Worm (Caenorhabditis elegans): ENCODE results near the gene fbxa-185.

The fbxa-185 gene

DNA sequence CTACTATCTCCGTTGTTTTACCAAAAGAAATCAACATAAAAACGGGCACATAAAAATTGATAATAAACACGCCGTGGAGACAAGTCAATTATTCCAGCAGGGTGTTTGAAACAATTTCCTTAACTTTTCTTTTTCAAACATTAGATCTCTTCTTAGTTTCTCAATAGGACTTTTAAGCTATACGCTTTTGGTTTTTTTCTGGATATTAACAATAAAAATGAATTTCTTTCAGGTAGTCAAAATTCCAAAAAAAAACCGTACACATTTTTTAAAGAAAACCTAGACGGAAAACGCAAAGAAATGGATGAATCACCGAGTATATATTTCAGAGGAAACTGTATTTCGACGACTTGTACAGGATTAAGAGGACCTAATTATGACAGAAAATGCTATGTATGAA is at the start of gene fbxa-185:
TSS of gene fbxa-185 (plus strand) at position 301 of the 400 bp plus-strand sequence.
- no peak for TF ChIP-seq flt-1 (GFP tag; IDR thresholded peaks at IDR 0.05)
- TF ChIP-seq sea-1 (GFP tag; conservative IDR thresholded peaks at IDR 0.05): no peak
- TF ChIP-seq F13C5.2 (tag; optimal IDR thresholded peaks at IDR 0.05): no peak
- no peak for TF ChIP-seq pes-1 (GFP tag; IDR thresholded peaks at IDR 0.05)
- no peak for TF ChIP-seq tbx-37 (GFP tag; conservative IDR thresholded peaks at IDR 0.05)
- no peak for TF ChIP-seq hmbx-1 (tag; optimal IDR thresholded peaks at IDR 0.05)
- no peak for TF ChIP-seq ama-1 (optimal IDR thresholded peaks at IDR 0.05)
- TF ChIP-seq ets-7 (tag; optimal IDR thresholded peaks at IDR 0.05): no peak
- TF ChIP-seq aly-1 (tag; optimal IDR thresholded peaks at IDR 0.05): no peak
- TF ChIP-seq hnd-1 (tag; optimal IDR thresholded peaks at IDR 0.05): no peak
- TF ChIP-seq tra-4 (tag; optimal IDR thresholded peaks at IDR 0.05): no peak
- TF ChIP-seq B0310.2 (tag; optimal IDR thresholded peaks at IDR 0.05): no peak
- no peak for TF ChIP-seq ceh-36 (tag; optimal IDR thresholded peaks at IDR 0.05)
- no peak for TF ChIP-seq ceh-13 (GFP tag; optimal IDR thresholded peaks at IDR 0.05)
- no peak for TF ChIP-seq scrt-1 (GFP tag; IDR thresholded peaks at IDR 0.05)

- TF ChIP-seq aly-1 (tag; optimal IDR thresholded peaks at IDR 0.05): no peak
These were observed 47.3 kb upstream of the fbxa-185 start for ce11 chrV:17284159-17284558.

DNA sequence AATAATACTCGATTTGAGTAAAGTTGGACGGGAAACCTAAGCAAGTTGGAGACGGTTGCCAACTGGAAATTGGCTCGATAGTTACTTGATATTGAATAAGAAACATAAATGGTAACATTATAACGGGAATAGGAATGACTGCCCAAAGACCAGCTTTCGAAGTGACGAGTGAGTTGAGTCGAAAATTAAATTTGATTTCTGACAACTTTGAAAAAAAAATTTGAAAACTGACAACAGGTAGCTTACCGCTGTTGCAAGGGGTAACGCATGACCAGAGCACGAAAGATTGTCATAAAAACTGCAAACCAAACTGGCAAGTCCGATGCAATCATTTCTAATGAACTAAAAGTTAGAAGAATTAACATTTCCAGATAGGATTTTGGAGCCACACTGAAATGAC is 38.7 kb upstream of the fbxa-185 start:
- no peak for TF ChIP-seq pes-1 (GFP tag; IDR thresholded peaks at IDR 0.05)
- TF ChIP-seq tbx-37 (GFP tag; conservative IDR thresholded peaks at IDR 0.05): no peak

DNA sequence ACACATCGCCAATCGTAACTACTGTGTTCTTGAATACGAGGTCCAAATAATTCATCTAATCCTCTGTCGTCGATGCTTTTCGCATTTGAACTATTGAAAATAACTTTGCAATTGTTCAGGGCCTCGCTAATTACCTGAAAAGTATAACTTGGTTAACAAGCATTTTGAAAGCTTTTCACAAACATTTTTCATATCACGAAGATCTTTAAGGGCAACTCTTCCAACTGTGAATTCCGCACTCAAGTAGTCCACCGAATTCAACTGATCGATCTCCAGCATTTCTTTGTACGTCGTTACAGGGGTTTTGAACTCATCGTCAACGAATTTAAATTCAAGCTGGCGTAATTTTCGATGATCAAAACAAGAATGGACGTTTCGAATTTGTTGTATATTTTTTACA is 35.0 kb upstream of the fbxa-185 start:
- TF ChIP-seq flt-1 (GFP tag; IDR thresholded peaks at IDR 0.05): no peak

DNA sequence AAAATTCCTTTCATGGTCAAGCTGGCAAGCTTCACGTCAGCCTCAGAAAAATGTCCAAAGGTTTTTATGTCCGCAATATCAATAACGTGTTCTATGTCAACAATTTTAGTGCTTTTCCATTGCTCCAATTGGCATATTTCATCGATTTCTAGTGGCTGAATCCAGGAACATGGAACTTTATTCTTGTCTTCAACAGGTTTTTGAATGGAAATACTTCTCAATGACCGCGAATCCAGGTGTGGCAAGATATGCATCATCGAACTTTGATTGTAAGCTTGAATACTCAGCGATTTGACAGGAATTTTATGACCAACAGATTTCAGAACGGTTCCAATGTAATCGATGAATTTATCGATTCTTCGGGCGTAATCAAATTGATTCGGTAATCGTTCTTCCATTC is 32.8 kb upstream of the fbxa-185 start:
- no peak for TF ChIP-seq tbx-37 (GFP tag; conservative IDR thresholded peaks at IDR 0.05)
- no peak for TF ChIP-seq hmg-4 (GFP tag; optimal IDR thresholded peaks at IDR 0.05)
- TF ChIP-seq sea-1 (GFP tag; conservative IDR thresholded peaks at IDR 0.05): no peak
- no peak for TF ChIP-seq ama-1 (optimal IDR thresholded peaks at IDR 0.05)
- TF ChIP-seq flt-1 (GFP tag; IDR thresholded peaks at IDR 0.05): no peak
- TF ChIP-seq hmbx-1 (tag; optimal IDR thresholded peaks at IDR 0.05): no peak
- no peak for TF ChIP-seq pes-1 (GFP tag; IDR thresholded peaks at IDR 0.05)
- no peak for TF ChIP-seq ceh-13 (GFP tag; optimal IDR thresholded peaks at IDR 0.05)
- no peak for TF ChIP-seq B0310.2 (tag; optimal IDR thresholded peaks at IDR 0.05)
- no peak for TF ChIP-seq tbx-11 (GFP tag; IDR thresholded peaks at IDR 0.05)
- TF ChIP-seq F13C5.2 (tag; optimal IDR thresholded peaks at IDR 0.05): no peak
- no peak for TF ChIP-seq tra-4 (tag; optimal IDR thresholded peaks at IDR 0.05)
- TF ChIP-seq ceh-36 (tag; optimal IDR thresholded peaks at IDR 0.05): no peak
- no peak for TF ChIP-seq scrt-1 (GFP tag; IDR thresholded peaks at IDR 0.05)

DNA sequence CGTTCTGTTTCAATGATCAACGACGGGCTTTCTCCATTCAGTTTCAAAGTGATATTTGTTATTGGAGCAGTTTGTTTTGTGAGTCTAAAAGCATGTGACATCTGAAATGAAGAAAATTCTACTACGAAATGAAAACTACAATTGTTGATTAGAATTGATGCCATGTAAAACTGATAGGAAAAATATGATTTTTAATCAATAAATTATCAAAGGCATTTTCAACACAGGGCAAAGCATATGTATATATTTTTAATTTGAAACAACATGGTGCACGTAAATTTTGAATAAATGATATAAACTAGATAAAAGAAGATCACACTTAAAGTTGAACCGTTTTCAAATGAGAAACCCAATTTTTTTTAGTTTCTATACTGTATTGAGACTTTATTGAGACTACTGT is 30.1 kb upstream of the fbxa-185 start, which contains the start of gene K10G4.5:
TSS of gene K10G4.5 (minus strand) at position 101 of the 400 bp plus-strand sequence.
- TF ChIP-seq ceh-36 (tag; optimal IDR thresholded peaks at IDR 0.05) (no peak), B0310.2 (tag; optimal IDR thresholded peaks at IDR 0.05) (no peak)

DNA sequence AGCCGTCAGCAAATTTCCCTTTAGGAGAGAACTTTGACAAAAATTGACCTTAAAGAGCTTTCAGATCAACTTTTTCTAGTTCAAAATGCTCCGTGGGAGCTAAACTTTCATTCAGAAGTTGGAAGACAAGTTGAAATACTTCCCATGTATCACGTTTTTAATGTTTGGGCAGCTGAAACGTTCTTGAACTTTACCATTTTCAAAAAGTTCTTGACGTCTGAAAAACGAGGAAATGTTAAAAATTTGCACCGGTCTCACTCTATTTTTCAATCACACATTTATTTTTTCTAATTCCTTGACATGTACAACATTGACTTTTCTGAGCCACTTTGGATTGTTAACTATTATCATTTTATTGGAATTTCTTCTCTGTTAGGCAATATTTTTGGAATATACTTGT is 28.7 kb upstream of the fbxa-185 start, which contains the start of gene sri-70:
TSS of gene sri-70 (plus strand) at position 301 of the 400 bp plus-strand sequence.
- TF ChIP-seq ceh-36 (tag; optimal IDR thresholded peaks at IDR 0.05) (no peak), scrt-1 (GFP tag; IDR thresholded peaks at IDR 0.05) (no peak), sea-1 (GFP tag; conservative IDR thresholded peaks at IDR 0.05) (no peak), flt-1 (GFP tag; IDR thresholded peaks at IDR 0.05) (no peak), tra-4 (tag; optimal IDR thresholded peaks at IDR 0.05) (no peak), B0310.2 (tag; optimal IDR thresholded peaks at IDR 0.05) (no peak), tbx-11 (GFP tag; IDR thresholded peaks at IDR 0.05) (no peak), hmg-4 (GFP tag; optimal IDR thresholded peaks at IDR 0.05) (no peak), aly-1 (tag; optimal IDR thresholded peaks at IDR 0.05) (no peak), pes-1 (GFP tag; IDR thresholded peaks at IDR 0.05) (no peak), ceh-13 (GFP tag; optimal IDR thresholded peaks at IDR 0.05) (no peak), F13C5.2 (tag; optimal IDR thresholded peaks at IDR 0.05) (no peak), hnd-1 (tag; optimal IDR thresholded peaks at IDR 0.05) (no peak)

DNA sequence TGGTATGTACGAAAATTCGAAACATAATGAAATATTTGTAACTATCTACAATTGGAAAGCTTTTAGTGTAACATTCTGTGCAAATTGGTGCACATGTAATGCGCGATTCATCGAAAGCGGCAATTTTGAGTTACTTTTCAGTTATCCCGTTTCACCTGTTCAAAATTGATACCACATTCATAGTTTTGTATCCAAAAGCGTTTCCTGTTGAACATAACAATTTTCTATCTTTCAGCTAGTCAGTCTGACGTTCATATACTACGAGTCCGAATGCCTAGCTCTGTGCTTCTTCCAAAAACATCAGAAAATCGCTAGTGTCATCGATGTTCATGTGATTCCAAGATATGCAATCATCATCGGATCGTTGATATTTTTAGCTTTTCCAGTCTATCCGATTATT is 28.0 kb upstream of the fbxa-185 start:
- no peak for TF ChIP-seq hmg-4 (GFP tag; optimal IDR thresholded peaks at IDR 0.05)
- no peak for TF ChIP-seq scrt-1 (GFP tag; IDR thresholded peaks at IDR 0.05)
- no peak for TF ChIP-seq sea-1 (GFP tag; conservative IDR thresholded peaks at IDR 0.05)
- no peak for TF ChIP-seq flt-1 (GFP tag; IDR thresholded peaks at IDR 0.05)
- no peak for TF ChIP-seq hmbx-1 (tag; optimal IDR thresholded peaks at IDR 0.05)
- no peak for TF ChIP-seq pes-1 (GFP tag; IDR thresholded peaks at IDR 0.05)
- no peak for TF ChIP-seq ceh-13 (GFP tag; optimal IDR thresholded peaks at IDR 0.05)
- no peak for TF ChIP-seq ama-1 (optimal IDR thresholded peaks at IDR 0.05)
- TF ChIP-seq tbx-37 (GFP tag; conservative IDR thresholded peaks at IDR 0.05): no peak
- no peak for TF ChIP-seq tra-4 (tag; optimal IDR thresholded peaks at IDR 0.05)
- no peak for TF ChIP-seq ets-7 (tag; optimal IDR thresholded peaks at IDR 0.05)
- TF ChIP-seq hnd-1 (tag; optimal IDR thresholded peaks at IDR 0.05): no peak
- TF ChIP-seq tbx-11 (GFP tag; IDR thresholded peaks at IDR 0.05): no peak

DNA sequence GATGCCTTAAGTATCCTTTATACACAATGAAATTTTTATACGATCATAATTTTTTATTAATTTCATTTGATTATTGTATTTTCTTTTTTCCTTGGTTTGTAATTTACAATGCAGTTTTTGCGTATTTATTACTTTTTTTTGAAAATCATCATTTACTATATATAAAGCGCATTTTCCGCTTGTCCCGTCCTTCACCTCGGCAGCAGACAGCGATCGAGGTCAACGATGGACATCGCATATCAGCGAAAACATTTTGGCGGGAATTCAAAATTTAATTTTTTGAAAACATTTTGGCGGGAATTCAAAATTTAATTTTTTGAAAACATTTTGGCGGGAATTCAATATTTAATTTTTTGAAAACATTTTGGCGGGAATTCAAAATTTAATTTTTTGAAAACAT is 23.5 kb upstream of the fbxa-185 start:
- no peak for TF ChIP-seq tbx-37 (GFP tag; conservative IDR thresholded peaks at IDR 0.05)
- no peak for TF ChIP-seq scrt-1 (GFP tag; IDR thresholded peaks at IDR 0.05)
- no peak for TF ChIP-seq B0310.2 (tag; optimal IDR thresholded peaks at IDR 0.05)
- TF ChIP-seq hnd-1 (tag; optimal IDR thresholded peaks at IDR 0.05): no peak
- no peak for TF ChIP-seq tbx-11 (GFP tag; IDR thresholded peaks at IDR 0.05)
- TF ChIP-seq pes-1 (GFP tag; IDR thresholded peaks at IDR 0.05): no peak
- no peak for TF ChIP-seq F13C5.2 (tag; optimal IDR thresholded peaks at IDR 0.05)
- no peak for TF ChIP-seq ama-1 (optimal IDR thresholded peaks at IDR 0.05)
- no peak for TF ChIP-seq flt-1 (GFP tag; IDR thresholded peaks at IDR 0.05)

Measured in whole organism, early embryonic.